Fruit fly (Drosophila melanogaster): Measurements from ENCODE around the gene dysc.

DNA sequence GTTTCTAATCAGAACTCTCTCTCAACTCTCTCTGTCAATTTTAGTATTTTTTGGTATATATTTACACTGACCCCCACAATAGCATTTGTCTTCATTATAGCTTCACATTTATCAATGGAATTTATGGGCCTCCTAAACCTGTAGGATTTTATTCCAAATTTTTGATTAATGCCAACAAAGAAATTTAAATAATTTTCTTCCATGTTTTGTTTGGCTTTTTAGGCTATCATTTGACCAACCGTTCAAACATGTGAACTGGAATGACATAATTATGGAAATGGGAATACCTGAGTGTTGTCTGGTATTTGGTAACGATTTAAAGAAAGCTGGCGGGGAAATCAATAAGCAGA is 17.6 kb upstream of the dysc start:
- no peak for TF ChIP-seq Sin3A (optimal IDR thresholded peaks at IDR 0.05)
- no peak for TF ChIP-seq h (optimal IDR thresholded peaks at IDR 0.05)
- TF ChIP-seq psq (optimal IDR thresholded peaks at IDR 0.05): no peak
- TF ChIP-seq ttk (optimal IDR thresholded peaks at IDR 0.05): no peak
